Worm (Caenorhabditis elegans): ENCODE measurements around the gene mtl-2.

DNA sequence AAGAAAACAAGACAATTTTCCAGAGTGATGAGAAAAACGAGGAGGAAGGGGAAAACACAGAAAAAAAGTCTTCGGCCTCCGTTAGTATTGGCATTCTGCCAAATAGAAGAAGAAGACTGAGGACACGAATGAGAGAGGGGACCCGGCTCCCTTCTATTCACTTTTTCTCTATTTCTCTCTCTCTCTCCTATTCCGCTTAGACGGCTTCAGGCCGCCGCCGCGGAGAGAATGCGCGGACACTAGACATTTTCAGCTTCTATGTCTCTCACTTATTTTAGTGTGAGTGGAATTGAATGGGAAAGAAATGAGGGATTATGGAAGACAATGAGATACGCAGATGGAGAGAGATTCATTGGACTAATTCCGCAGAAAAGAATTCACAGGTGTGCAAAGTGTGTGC, 11.7 kb downstream of the mtl-2 start:
- TF ChIP-seq ztf-29 (GFP tag; IDR thresholded peaks at IDR 0.05) (no peak), tab-1 (GFP tag; IDR thresholded peaks at IDR 0.05) (no peak), ztf-23 (GFP tag; IDR thresholded peaks at IDR 0.05) (no peak), med-1 (GFP tag; optimal IDR thresholded peaks at IDR 0.05; ENCODE audit: insufficient read depth) (no peak)
